Fruit fly (Drosophila melanogaster): ENCODE data around the gene Krn.

dm6 chr3L:17654668-17655050 is 579 bp upstream of the Krn start:
- TF ChIP-seq CG11617 (GFP tag; optimal IDR thresholded peaks at IDR 0.05) (no peak), cnc (optimal IDR thresholded peaks at IDR 0.05) (no peak), CG12768 (GFP tag; optimal IDR thresholded peaks at IDR 0.05) (no peak), CG33017 (tag; optimal IDR thresholded peaks at IDR 0.05) (no peak), pad (GFP tag; optimal IDR thresholded peaks at IDR 0.05) (no peak), Hr96 (GFP tag; optimal IDR thresholded peaks at IDR 0.05) (no peak), CG1620 (GFP tag; optimal IDR thresholded peaks at IDR 0.05) (no peak), kay (GFP tag; ENCODE audit: borderline replicate concordance) (peak; percentile 91), CG14711 (tag; optimal IDR thresholded peaks at IDR 0.05) (no peak), ovo (GFP tag; optimal IDR thresholded peaks at IDR 0.05) (no peak), toe (GFP tag; optimal IDR thresholded peaks at IDR 0.05) (no peak), CG7101 (tag; optimal IDR thresholded peaks at IDR 0.05) (no peak), CG7045 (GFP tag; optimal IDR thresholded peaks at IDR 0.05) (no peak), Crg-1 (GFP tag; optimal IDR thresholded peaks at IDR 0.05) (no peak)
